Worm (Caenorhabditis elegans) whole organism, mixed stage, embryonic: ENCODE measurements around the gene M03F8.5.

Experiments used
- M03D4.4 ChIP-seq: sonication (generic microtip); optimal IDR thresholded peaks from 2 replicates; lab custom pipeline; 2017; ENCODE audit warnings: mild to moderate bottlenecking, missing genetic modification characterization, missing compliant biosample characterization
- blmp-1 ChIP-seq: fragments of 150-350 bp; optimal IDR thresholded peaks from 2 replicates; lab custom pipeline; 2014; ENCODE audit warnings: missing biosample characterization, missing genetic modification characterization
- ceh-83 ChIP-seq: fragments of 200-800 bp; sonication (Bioruptor generic); optimal IDR thresholded peaks from 2 replicates; lab custom pipeline; 2018; ENCODE audit warnings: mild to moderate bottlenecking, missing genetic modification characterization, missing compliant biosample characterization
- ces-1 ChIP-seq: fragments of 150-350 bp; optimal IDR thresholded peaks from 2 replicates; lab custom pipeline; 2014; ENCODE audit warnings: missing biosample characterization, missing genetic modification reagents, missing genetic modification characterization
- cnd-1 ChIP-seq: fragments of 200-800 bp; sonication (Bioruptor generic); optimal IDR thresholded peaks from 2 replicates; lab custom pipeline; 2018; ENCODE audit warnings: mild to moderate bottlenecking, missing genetic modification characterization, missing compliant biosample characterization
- drap-1 ChIP-seq: fragments of 200-800 bp; sonication (Bioruptor generic); optimal IDR thresholded peaks from 3 replicates; lab custom pipeline; 2018; ENCODE audit warnings: mild to moderate bottlenecking, missing genetic modification characterization, missing compliant biosample characterization
- elt-1 ChIP-seq: sonication (generic microtip); optimal IDR thresholded peaks from 2 replicates; lab custom pipeline; 2017; ENCODE audit warnings: missing genetic modification characterization, mild to moderate bottlenecking, missing compliant biosample characterization, antibody characterized with exemption, moderate library complexity, borderline replicate concordance; ENCODE audit not compliant: insufficient read depth
- elt-3 ChIP-seq: fragments of 150-350 bp; optimal IDR thresholded peaks from 2 replicates; lab custom pipeline; 2014; ENCODE audit warnings: missing biosample characterization, missing genetic modification characterization
- flh-1 ChIP-seq: fragments of 200-800 bp; sonication (Bioruptor generic); optimal IDR thresholded peaks from 2 replicates; lab custom pipeline; 2018; ENCODE audit warnings: mild to moderate bottlenecking, missing genetic modification characterization, moderate library complexity, missing compliant biosample characterization
- ham-2 ChIP-seq: fragments of 200-800 bp; sonication (Bioruptor generic); optimal IDR thresholded peaks from 2 replicates; lab custom pipeline; 2018; ENCODE audit warnings: mild to moderate bottlenecking, missing genetic modification characterization, missing compliant biosample characterization
- hlh-1 ChIP-seq: fragments of 150-350 bp; optimal IDR thresholded peaks from 2 replicates; lab custom pipeline; 2014; ENCODE audit warnings: missing biosample characterization, missing genetic modification reagents, missing genetic modification characterization
- lin-13 ChIP-seq: fragments of 150-350 bp; optimal IDR thresholded peaks from 2 replicates; lab custom pipeline; 2014; ENCODE audit warnings: missing biosample characterization, missing genetic modification characterization
- lsy-2 ChIP-seq: fragments of 150-350 bp; optimal IDR thresholded peaks from 2 replicates; lab custom pipeline; 2014; ENCODE audit warnings: missing biosample characterization, missing genetic modification characterization
- mab-5 ChIP-seq: fragments of 150-350 bp; optimal IDR thresholded peaks from 2 replicates; lab custom pipeline; 2014; ENCODE audit warnings: missing biosample characterization, missing genetic modification characterization
- mep-1 ChIP-seq: fragments of 150-350 bp; optimal IDR thresholded peaks from 2 replicates; lab custom pipeline; 2017; ENCODE audit warnings: missing biosample characterization, missing genetic modification reagents, missing genetic modification characterization, inconsistent platforms
- mls-2 ChIP-seq: sonication (generic microtip); optimal IDR thresholded peaks from 2 replicates; lab custom pipeline; 2016; ENCODE audit warnings: mild to moderate bottlenecking, missing genetic modification characterization, moderate library complexity, missing compliant biosample characterization
- nhr-12 ChIP-seq: fragments of 150-350 bp; optimal IDR thresholded peaks from 2 replicates; lab custom pipeline; 2014; ENCODE audit warnings: missing biosample characterization, missing genetic modification characterization
- nhr-237 ChIP-seq: fragments of 150-350 bp; optimal IDR thresholded peaks from 2 replicates; lab custom pipeline; 2014; ENCODE audit warnings: missing biosample characterization, missing genetic modification characterization
- nhr-28 ChIP-seq: fragments of 150-350 bp; optimal IDR thresholded peaks from 2 replicates; lab custom pipeline; 2014; ENCODE audit warnings: missing biosample characterization, missing genetic modification characterization
- nhr-76 ChIP-seq: sonication (generic microtip); optimal IDR thresholded peaks from 2 replicates; lab custom pipeline; 2017; ENCODE audit warnings: missing biosample characterization, missing genetic modification characterization
- pha-4 ChIP-seq: fragments of 150-350 bp; optimal IDR thresholded peaks from 2 replicates; lab custom pipeline; 2018; ENCODE audit warnings: missing biosample characterization, missing genetic modification reagents, missing genetic modification characterization
- sptf-1 ChIP-seq: sonication (generic microtip); optimal IDR thresholded peaks from 2 replicates; lab custom pipeline; 2017; ENCODE audit warnings: mild to moderate bottlenecking, missing genetic modification characterization, moderate library complexity, missing compliant biosample characterization
- tbx-8 ChIP-seq: fragments of 200-800 bp; sonication (Bioruptor generic); optimal IDR thresholded peaks from 2 replicates; lab custom pipeline; 2018; ENCODE audit warnings: mild to moderate bottlenecking, missing genetic modification characterization, moderate library complexity, missing compliant biosample characterization
- unc-120 ChIP-seq: sonication (generic microtip); optimal IDR thresholded peaks from 2 replicates; lab custom pipeline; 2017; ENCODE audit warnings: missing genetic modification characterization, missing compliant biosample characterization; ENCODE audit not compliant: poor library complexity, severe bottlenecking
- unc-39 ChIP-seq: fragments of 150-350 bp; optimal IDR thresholded peaks from 2 replicates; lab custom pipeline; 2014; ENCODE audit warnings: missing biosample characterization, missing genetic modification characterization
- unc-62 ChIP-seq: fragments of 150-350 bp; optimal IDR thresholded peaks from 2 replicates; lab custom pipeline; 2014; ENCODE audit warnings: missing biosample characterization, missing genetic modification reagents, missing genetic modification characterization
- zip-8 ChIP-seq: fragments of 150-350 bp; optimal IDR thresholded peaks from 2 replicates; lab custom pipeline; 2014; ENCODE audit warnings: missing biosample characterization, missing genetic modification characterization
- ztf-11 ChIP-seq: fragments of 150-350 bp; optimal IDR thresholded peaks from 2 replicates; lab custom pipeline; 2014; ENCODE audit warnings: missing biosample characterization, missing genetic modification characterization

Gene M03F8.5

ce11 chrV:5891204-5891603 lies 45.4 kb downstream of the M03F8.5 start:
- no peak for TF ChIP-seq nhr-28 (tag; lab: Kevin White, UChicago)
- TF ChIP-seq ham-2 (GFP tag; lab: Kevin White, UChicago), result no peak
- TF ChIP-seq hlh-1, result peak; percentile 32
- no peak for TF ChIP-seq mep-1 (tag; lab: Kevin White, UChicago)
- TF ChIP-seq tbx-8, result no peak
- no peak for TF ChIP-seq nhr-237 (tag; lab: Kevin White, UChicago)

ce11 chrV:5888820-5889219 lies 47.8 kb downstream of the M03F8.5 start:
- no peak for TF ChIP-seq mab-5 (tag; lab: Kevin White, UChicago)
- no peak for TF ChIP-seq pha-4 (tag; lab: Kevin White, UChicago)
- TF ChIP-seq unc-120 (tag; lab: Kevin White, UChicago), result no peak
- TF ChIP-seq sptf-1 (tag; lab: Kevin White, UChicago), result no peak
- TF ChIP-seq lsy-2 (tag; lab: Kevin White, UChicago), result no peak
- TF ChIP-seq ceh-83, result no peak
- TF ChIP-seq nhr-12 (tag; lab: Kevin White, UChicago), result no peak
- TF ChIP-seq tbx-8, result no peak
- TF ChIP-seq zip-8, result no peak
- no peak for TF ChIP-seq nhr-28 (tag; lab: Kevin White, UChicago)
- no peak for TF ChIP-seq ham-2 (GFP tag; lab: Kevin White, UChicago)
- TF ChIP-seq drap-1 (GFP tag; lab: Kevin White, UChicago), result no peak
- TF ChIP-seq unc-39, result no peak
- TF ChIP-seq blmp-1, result no peak
- no peak for TF ChIP-seq elt-1 (tag; lab: Kevin White, UChicago)
- no peak for TF ChIP-seq nhr-237 (tag; lab: Kevin White, UChicago)
- no peak for TF ChIP-seq ztf-11 (tag; lab: Kevin White, UChicago)
- TF ChIP-seq lin-13 (tag; lab: Kevin White, UChicago), result no peak
- TF ChIP-seq cnd-1 (tag; lab: Kevin White, UChicago), result no peak
- TF ChIP-seq, all 35 proteins: peak for 0

- no peak for TF ChIP-seq flh-1 (GFP tag; lab: Kevin White, UChicago)
- TF ChIP-seq nhr-76 (tag; lab: Kevin White, UChicago), result no peak
- TF ChIP-seq lin-13 (tag; lab: Kevin White, UChicago), result no peak
- no peak for TF ChIP-seq ham-2 (GFP tag; lab: Kevin White, UChicago)
- TF ChIP-seq lsy-2 (tag; lab: Kevin White, UChicago), result no peak
- no peak for TF ChIP-seq ces-1 (GFP tag; lab: Kevin White, UChicago)
- no peak for TF ChIP-seq mls-2
- no peak for TF ChIP-seq elt-3 (tag; lab: Kevin White, UChicago)
- TF ChIP-seq M03D4.4, result no peak
- no peak for TF ChIP-seq nhr-12 (tag; lab: Kevin White, UChicago)
- no peak for TF ChIP-seq blmp-1
- TF ChIP-seq elt-1 (tag; lab: Kevin White, UChicago), result no peak
- no peak for TF ChIP-seq drap-1 (GFP tag; lab: Kevin White, UChicago)
- TF ChIP-seq unc-62, result no peak
- TF ChIP-seq hlh-1, result no peak
These were observed 52.9 kb downstream of the M03F8.5 start, which contains the start of gene C04E6.8 for ce11 chrV:5883735-5884134. TSS of gene C04E6.8 (minus strand) at chrV:5883835.
